Worm (Caenorhabditis elegans) whole organism, L3 larva: ENCODE data around the gene ZK688.7.

ENCODE experiments used
- ceh-16 ChIP-seq: sonication (generic microtip); optimal IDR thresholded peaks from 2 replicates; lab custom pipeline; 2017; ENCODE audit warnings: missing biosample characterization, missing genetic modification characterization
- fkh-10 ChIP-seq: sonication (generic microtip); optimal IDR thresholded peaks from 2 replicates; lab custom pipeline; 2017; ENCODE audit warnings: missing biosample characterization, missing genetic modification reagents, missing genetic modification characterization
- jun-1 ChIP-seq: fragments of 150-350 bp; optimal IDR thresholded peaks from 2 replicates; lab custom pipeline; 2014; ENCODE audit warnings: missing biosample characterization, missing genetic modification reagents, missing genetic modification characterization
- nhr-77 ChIP-seq: fragments of 150-350 bp; optimal IDR thresholded peaks from 2 replicates; lab custom pipeline; 2014; ENCODE audit warnings: missing biosample characterization, missing genetic modification characterization
- sea-2 ChIP-seq: fragments of 150-350 bp; sonication (generic microtip); optimal IDR thresholded peaks from 4 replicates; lab custom pipeline; 2014; ENCODE audit warnings: missing biosample characterization, missing genetic modification reagents, missing genetic modification characterization

- TF ChIP-seq fkh-10 (GFP tag; lab: Kevin White, UChicago) (no peak), nhr-77 (no peak), ceh-16 (tag; lab: Kevin White, UChicago) (no peak), sea-2 (no peak), jun-1 (tag; lab: Kevin White, UChicago) (no peak)
Measured at ce11 chrIII:7948802-7949201, 37.4 kb upstream of the ZK688.7 start, which contains the start of gene col-90.
